Worm (Caenorhabditis elegans) whole organism, L1 larva: Measurements from ENCODE around the gene F46B3.16.

Experiments
- ama-1 ChIP-seq: fragments of 150-350 bp; optimal IDR thresholded peaks from 2 replicates; lab custom pipeline; 2014
- ceh-63 ChIP-seq: fragments of 200-800 bp; sonication (Bioruptor generic); optimal IDR thresholded peaks from 2 replicates; lab custom pipeline; 2018; ENCODE audit warnings: mild to moderate bottlenecking, missing genetic modification characterization, missing compliant biosample characterization
- ceh-82 ChIP-seq, 3 experiments: fragments of 150-350 bp in 1 of 3; sonication (generic microtip) in 2 of 3; optimal IDR thresholded peaks; 2 replicates each; lab custom pipeline; 2014 to 2017; ENCODE audit warnings: missing biosample characterization in 3 of 3, missing genetic modification characterization in 3 of 3
- elt-2 ChIP-seq: sonication (generic microtip); optimal IDR thresholded peaks from 2 replicates; lab custom pipeline; 2016; ENCODE audit warnings: missing genetic modification characterization, mild to moderate bottlenecking, inconsistent platforms, missing compliant biosample characterization, missing genetic modification reagents
- hpl-2 ChIP-seq: fragments of 150-350 bp; optimal IDR thresholded peaks from 2 replicates; lab custom pipeline; 2014; ENCODE audit warnings: missing biosample characterization, missing genetic modification reagents, missing genetic modification characterization
- lin-35 ChIP-seq, 2 experiments: fragments of 150-350 bp; optimal IDR thresholded peaks; 2 replicates each; lab custom pipeline; 2014; ENCODE audit warnings: missing biosample characterization in 2 of 2, missing genetic modification characterization in 2 of 2, missing genetic modification reagents in 2 of 2
- nhr-11 ChIP-seq: fragments of 150-350 bp; optimal IDR thresholded peaks from 2 replicates; lab custom pipeline; 2014; ENCODE audit warnings: missing biosample characterization, missing genetic modification characterization
- nhr-12 ChIP-seq: sonication (generic microtip); optimal IDR thresholded peaks from 2 replicates; lab custom pipeline; 2017; ENCODE audit warnings: missing biosample characterization, missing genetic modification characterization
- skn-1 ChIP-seq: fragments of 150-350 bp; optimal IDR thresholded peaks from 2 replicates; lab custom pipeline; 2014; ENCODE audit warnings: missing biosample characterization, missing genetic modification characterization
- snpc-4 ChIP-seq: fragments of 150-350 bp; optimal IDR thresholded peaks from 2 replicates; lab custom pipeline; 2014; ENCODE audit warnings: missing biosample characterization, missing genetic modification characterization
- sptf-1 ChIP-seq: fragments of 150-350 bp; optimal IDR thresholded peaks from 2 replicates; lab custom pipeline; 2014; ENCODE audit warnings: missing biosample characterization, missing genetic modification characterization
- unc-62 ChIP-seq: fragments of 150-350 bp; optimal IDR thresholded peaks from 2 replicates; lab custom pipeline; 2014; ENCODE audit warnings: missing biosample characterization, missing genetic modification reagents, missing genetic modification characterization
- unc-98 ChIP-seq: fragments of 200-800 bp; sonication (Bioruptor generic); IDR thresholded peaks from 2 replicates; pipeline ENCODE4 v1.3.6; 2022; ENCODE audit warnings: missing genetic modification characterization, missing compliant biosample characterization
- vab-15 ChIP-seq: sonication (generic microtip); optimal IDR thresholded peaks from 2 replicates; lab custom pipeline; 2017; ENCODE audit warnings: missing genotype, mild to moderate bottlenecking, missing genetic modification characterization, missing compliant biosample characterization

- TF ChIP-seq ceh-63 (GFP tag; lab: Kevin White, UChicago) = no peak
- no peak for TF ChIP-seq sptf-1 (tag; lab: Kevin White, UChicago)
- no peak for TF ChIP-seq unc-62 (GFP tag; lab: Kevin White, UChicago)
- TF ChIP-seq nhr-12 (tag; lab: Kevin White, UChicago) = no peak
- TF ChIP-seq hpl-2 (GFP tag; lab: Kevin White, UChicago) = no peak
- no peak for TF ChIP-seq elt-2 (tag; lab: Kevin White, UChicago)
- TF ChIP-seq snpc-4 (tag; lab: Kevin White, UChicago) = no peak
- no peak for TF ChIP-seq ceh-82 (tag; optimal IDR thresholded peaks at IDR 0.05; lab: Kevin White, UChicago)
- no peak for TF ChIP-seq skn-1 (tag; lab: Kevin White, UChicago)
- TF ChIP-seq vab-15 = no peak
- TF ChIP-seq unc-98 (GFP tag; lab: Robert Waterston, UW) = no peak
- no peak for TF ChIP-seq nhr-11 (tag; lab: Kevin White, UChicago)
- no peak for TF ChIP-seq lin-35 (GFP tag; optimal IDR thresholded peaks at IDR 0.05; lab: Kevin White, UChicago)
- no peak for TF ChIP-seq ama-1 (lab: Kevin White, UChicago)
Observed at ce11 chrV:20681120-20681519, 46.7 kb downstream of the F46B3.16 start, which contains the start of gene srsx-35.
